Fruit fly (Drosophila melanogaster): ENCODE measurements around the gene CG14132.

CG14132 gene

dm6 chr3L:11683819-11684521, 31.1 kb downstream of the CG14132 start, which contains the start of gene Sugb:
Gene Sugb, plus strand, starts transcription at chr3L:11683980.
- TF ChIP-seq CG9705 (GFP tag; optimal IDR thresholded peaks at IDR 0.05) (peak; percentile 3), foxo (GFP tag; optimal IDR thresholded peaks at IDR 0.05) (peak; percentile 69 to 81), Dif (GFP tag; optimal IDR thresholded peaks at IDR 0.05; ENCODE audit: partially characterized antibody) (no peak), Rel (GFP tag; optimal IDR thresholded peaks at IDR 0.05) (no peak), Rel (tag; optimal IDR thresholded peaks at IDR 0.05) (peak; percentile 62), brk (GFP tag; optimal IDR thresholded peaks at IDR 0.05) (peak; percentile 70), dsf (GFP tag; optimal IDR thresholded peaks at IDR 0.05; ENCODE audit: borderline replicate concordance) (peak; percentile 40), woc (GFP tag; optimal IDR thresholded peaks at IDR 0.05) (peak; percentile 67), tai (GFP tag; optimal IDR thresholded peaks at IDR 0.05) (no peak), Mio (GFP tag; optimal IDR thresholded peaks at IDR 0.05) (no peak), usp (GFP tag; optimal IDR thresholded peaks at IDR 0.05) (no peak), Sp1 (GFP tag; optimal IDR thresholded peaks at IDR 0.05) (peak; percentile 77), dmrt93B (GFP tag; optimal IDR thresholded peaks at IDR 0.05) (no peak), sage (GFP tag; optimal IDR thresholded peaks at IDR 0.05) (peak; percentile 76), GATAd (GFP tag; optimal IDR thresholded peaks at IDR 0.05) (peak; percentile 32), pan (optimal IDR thresholded peaks at IDR 0.05) (no peak), h (GFP tag; optimal IDR thresholded peaks at IDR 0.05) (peak; percentile 79), Hnf4 (GFP tag; optimal IDR thresholded peaks at IDR 0.05) (no peak), Hr78 (GFP tag; optimal IDR thresholded peaks at IDR 0.05) (no peak), OdsH (GFP tag; optimal IDR thresholded peaks at IDR 0.05) (peak; percentile 77), fru (GFP tag; optimal IDR thresholded peaks at IDR 0.05) (peak; percentile 71), Myc (optimal IDR thresholded peaks at IDR 0.05) (no peak), sv (GFP tag; optimal IDR thresholded peaks at IDR 0.05) (peak; percentile 74), lola (GFP tag; optimal IDR thresholded peaks at IDR 0.05) (no peak), Hr83 (GFP tag; optimal IDR thresholded peaks at IDR 0.05; ENCODE audit: poor library complexity, severe bottlenecking) (peak; percentile 19), rgr (GFP tag; optimal IDR thresholded peaks at IDR 0.05) (peak; percentile 76), Vsx2 (GFP tag; optimal IDR thresholded peaks at IDR 0.05; ENCODE audit: partially characterized antibody) (no peak), Abd-B (GFP tag; optimal IDR thresholded peaks at IDR 0.05) (no peak), N (GFP tag; optimal IDR thresholded peaks at IDR 0.05) (no peak), ey (GFP tag; optimal IDR thresholded peaks at IDR 0.05) (peak; percentile 64), jim (GFP tag; optimal IDR thresholded peaks at IDR 0.05) (no peak), Dfd (GFP tag; optimal IDR thresholded peaks at IDR 0.05) (no peak), br (GFP tag; optimal IDR thresholded peaks at IDR 0.05) (peak; percentile 75), HLH106 (tag; optimal IDR thresholded peaks at IDR 0.05) (peak; percentile 56), dl (GFP tag; optimal IDR thresholded peaks at IDR 0.05; ENCODE audit: insufficient read depth in 1 of 2, partially characterized antibody in 2 of 2) (no peak), psq (GFP tag; optimal IDR thresholded peaks at IDR 0.05) (peak; percentile 45), Jra (GFP tag; optimal IDR thresholded peaks at IDR 0.05) (peak; percentile 62), CG32264 (GFP tag; optimal IDR thresholded peaks at IDR 0.05) (peak; percentile 69), CrebA (GFP tag; optimal IDR thresholded peaks at IDR 0.05; ENCODE audit: borderline replicate concordance) (no peak)

dm6 chr3L:11681794-11682193, 33.3 kb downstream of the CG14132 start, which contains the start of gene TfIIEalpha:
Gene TfIIEalpha, plus strand, starts transcription at chr3L:11682038.
- TF ChIP-seq Rel (GFP tag; optimal IDR thresholded peaks at IDR 0.05) (no peak), Rel (tag; optimal IDR thresholded peaks at IDR 0.05) (peak; percentile 45), Hr83 (GFP tag; optimal IDR thresholded peaks at IDR 0.05; ENCODE audit: poor library complexity, severe bottlenecking) (no peak), Myc (optimal IDR thresholded peaks at IDR 0.05) (peak; percentile 4), rgr (GFP tag; optimal IDR thresholded peaks at IDR 0.05) (peak; percentile 7), Vsx2 (GFP tag; optimal IDR thresholded peaks at IDR 0.05; ENCODE audit: partially characterized antibody) (peak; percentile 56)

Measured in whole organism, wandering third instar larva.